Worm (Caenorhabditis elegans): Measurements from ENCODE around the gene oac-59.

The oac-59 gene

ce11 chrIV:12301161-12301560 lies at the start of gene oac-59:
TSS of gene oac-59 (minus strand) at chrIV:12301261.
- no peak for TF ChIP-seq ztf-23 (GFP tag; IDR thresholded peaks at IDR 0.05)
- TF ChIP-seq tab-1 (GFP tag; IDR thresholded peaks at IDR 0.05) = no peak
- TF ChIP-seq ref-1 (GFP tag; conservative IDR thresholded peaks at IDR 0.05) = no peak
- TF ChIP-seq ztf-29 (GFP tag; IDR thresholded peaks at IDR 0.05) = no peak
- no peak for TF ChIP-seq flt-1 (GFP tag; IDR thresholded peaks at IDR 0.05)
- TF ChIP-seq T22C8.4 (GFP tag; IDR thresholded peaks at IDR 0.05) = no peak
- TF ChIP-seq cog-1 (tag; optimal IDR thresholded peaks at IDR 0.05) = no peak
- no peak for TF ChIP-seq med-1 (GFP tag; optimal IDR thresholded peaks at IDR 0.05; ENCODE audit: insufficient read depth)
- no peak for TF ChIP-seq klf-2 (GFP tag; conservative IDR thresholded peaks at IDR 0.05)

- TF ChIP-seq tab-1 (GFP tag; IDR thresholded peaks at IDR 0.05) = no peak
- TF ChIP-seq ref-1 (GFP tag; conservative IDR thresholded peaks at IDR 0.05) = no peak
- TF ChIP-seq cog-1 (tag; optimal IDR thresholded peaks at IDR 0.05) = no peak
- no peak for TF ChIP-seq flt-1 (GFP tag; IDR thresholded peaks at IDR 0.05)
- no peak for TF ChIP-seq med-1 (GFP tag; optimal IDR thresholded peaks at IDR 0.05; ENCODE audit: insufficient read depth)
- no peak for TF ChIP-seq ztf-29 (GFP tag; IDR thresholded peaks at IDR 0.05)
- no peak for TF ChIP-seq klf-2 (GFP tag; conservative IDR thresholded peaks at IDR 0.05)
- TF ChIP-seq ztf-23 (GFP tag; IDR thresholded peaks at IDR 0.05) = no peak
- TF ChIP-seq T22C8.4 (GFP tag; IDR thresholded peaks at IDR 0.05) = no peak
Observed at ce11 chrIV:12350235-12350634, 49.2 kb upstream of the oac-59 start.

- TF ChIP-seq ref-1 (GFP tag; conservative IDR thresholded peaks at IDR 0.05) (no peak), T22C8.4 (GFP tag; IDR thresholded peaks at IDR 0.05) (no peak), med-1 (GFP tag; optimal IDR thresholded peaks at IDR 0.05; ENCODE audit: insufficient read depth) (no peak), cog-1 (tag; optimal IDR thresholded peaks at IDR 0.05) (no peak), klf-2 (GFP tag; conservative IDR thresholded peaks at IDR 0.05) (no peak), tab-1 (GFP tag; IDR thresholded peaks at IDR 0.05) (no peak), ztf-23 (GFP tag; IDR thresholded peaks at IDR 0.05) (no peak), flt-1 (GFP tag; IDR thresholded peaks at IDR 0.05) (no peak), ztf-29 (GFP tag; IDR thresholded peaks at IDR 0.05) (no peak)
Observed at ce11 chrIV:12349639-12350038, 48.6 kb upstream of the oac-59 start, which contains the start of gene best-22. TSS of gene best-22 (plus strand) at chrIV:12349939.

ce11 chrIV:12340885-12341284 lies 39.8 kb upstream of the oac-59 start:
- TF ChIP-seq cog-1 (tag; optimal IDR thresholded peaks at IDR 0.05) (no peak), med-1 (GFP tag; optimal IDR thresholded peaks at IDR 0.05; ENCODE audit: insufficient read depth) (no peak), ref-1 (GFP tag; conservative IDR thresholded peaks at IDR 0.05) (no peak), ztf-23 (GFP tag; IDR thresholded peaks at IDR 0.05) (no peak)

- no peak for TF ChIP-seq klf-2 (GFP tag; conservative IDR thresholded peaks at IDR 0.05)
- no peak for TF ChIP-seq flt-1 (GFP tag; IDR thresholded peaks at IDR 0.05)
- no peak for TF ChIP-seq ztf-23 (GFP tag; IDR thresholded peaks at IDR 0.05)
- TF ChIP-seq cog-1 (tag; optimal IDR thresholded peaks at IDR 0.05) = no peak
- TF ChIP-seq tab-1 (GFP tag; IDR thresholded peaks at IDR 0.05) = no peak
- TF ChIP-seq ref-1 (GFP tag; conservative IDR thresholded peaks at IDR 0.05) = no peak
- TF ChIP-seq med-1 (GFP tag; optimal IDR thresholded peaks at IDR 0.05; ENCODE audit: insufficient read depth) = no peak
- TF ChIP-seq ztf-29 (GFP tag; IDR thresholded peaks at IDR 0.05) = no peak
- no peak for TF ChIP-seq T22C8.4 (GFP tag; IDR thresholded peaks at IDR 0.05)
Observed at ce11 chrIV:12336893-12337627, 36.0 kb upstream of the oac-59 start, which contains the start of the genes F19B6.10 and wht-5. TSS of gene F19B6.10 (plus strand) at chrIV:12337193. TSS of gene wht-5 (plus strand) at chrIV:12337577.

ce11 chrIV:12335798-12336197 lies 34.7 kb upstream of the oac-59 start, which contains the start of gene F19B6.1:
TSS of gene F19B6.1 (minus strand) at chrIV:12336075.
- TF ChIP-seq flt-1 (GFP tag; IDR thresholded peaks at IDR 0.05) (no peak), T22C8.4 (GFP tag; IDR thresholded peaks at IDR 0.05) (no peak), ztf-29 (GFP tag; IDR thresholded peaks at IDR 0.05) (no peak), tab-1 (GFP tag; IDR thresholded peaks at IDR 0.05) (no peak), med-1 (GFP tag; optimal IDR thresholded peaks at IDR 0.05; ENCODE audit: insufficient read depth) (no peak)

ce11 chrIV:12335248-12335647 lies 34.2 kb upstream of the oac-59 start:
- TF ChIP-seq T22C8.4 (GFP tag; IDR thresholded peaks at IDR 0.05) (no peak), ref-1 (GFP tag; conservative IDR thresholded peaks at IDR 0.05) (no peak)

ce11 chrIV:12334708-12335107 lies 33.6 kb upstream of the oac-59 start:
- TF ChIP-seq ztf-29 (GFP tag; IDR thresholded peaks at IDR 0.05) = no peak
- TF ChIP-seq flt-1 (GFP tag; IDR thresholded peaks at IDR 0.05) = no peak
- TF ChIP-seq tab-1 (GFP tag; IDR thresholded peaks at IDR 0.05) = no peak
- TF ChIP-seq ztf-23 (GFP tag; IDR thresholded peaks at IDR 0.05) = no peak
- no peak for TF ChIP-seq T22C8.4 (GFP tag; IDR thresholded peaks at IDR 0.05)
- TF ChIP-seq med-1 (GFP tag; optimal IDR thresholded peaks at IDR 0.05; ENCODE audit: insufficient read depth) = no peak
- TF ChIP-seq ref-1 (GFP tag; conservative IDR thresholded peaks at IDR 0.05) = no peak
- TF ChIP-seq cog-1 (tag; optimal IDR thresholded peaks at IDR 0.05) = no peak
- no peak for TF ChIP-seq klf-2 (GFP tag; conservative IDR thresholded peaks at IDR 0.05)

ce11 chrIV:12334142-12334541 lies 33.1 kb upstream of the oac-59 start:
- TF ChIP-seq tab-1 (GFP tag; IDR thresholded peaks at IDR 0.05) (no peak), ztf-29 (GFP tag; IDR thresholded peaks at IDR 0.05) (no peak), flt-1 (GFP tag; IDR thresholded peaks at IDR 0.05) (no peak), ztf-23 (GFP tag; IDR thresholded peaks at IDR 0.05) (no peak), T22C8.4 (GFP tag; IDR thresholded peaks at IDR 0.05) (no peak), cog-1 (tag; optimal IDR thresholded peaks at IDR 0.05) (no peak), klf-2 (GFP tag; conservative IDR thresholded peaks at IDR 0.05) (no peak)

- no peak for TF ChIP-seq med-1 (GFP tag; optimal IDR thresholded peaks at IDR 0.05; ENCODE audit: insufficient read depth)
- TF ChIP-seq flt-1 (GFP tag; IDR thresholded peaks at IDR 0.05) = no peak
- TF ChIP-seq ref-1 (GFP tag; conservative IDR thresholded peaks at IDR 0.05) = no peak
- TF ChIP-seq tab-1 (GFP tag; IDR thresholded peaks at IDR 0.05) = no peak
- no peak for TF ChIP-seq T22C8.4 (GFP tag; IDR thresholded peaks at IDR 0.05)
- TF ChIP-seq ztf-23 (GFP tag; IDR thresholded peaks at IDR 0.05) = no peak
- TF ChIP-seq klf-2 (GFP tag; conservative IDR thresholded peaks at IDR 0.05) = no peak
- TF ChIP-seq cog-1 (tag; optimal IDR thresholded peaks at IDR 0.05) = no peak
- no peak for TF ChIP-seq ztf-29 (GFP tag; IDR thresholded peaks at IDR 0.05)
Observed at ce11 chrIV:12330840-12331359, 29.8 kb upstream of the oac-59 start, which contains the start of gene ufd-1. TSS of gene ufd-1 (minus strand) at chrIV:12330890.
